Worm (Caenorhabditis elegans) whole organism, early embryonic: ENCODE measurements around the gene rps-12.

ENCODE experiments used
- B0310.2 ChIP-seq: sonication (generic microtip); optimal IDR thresholded peaks from 2 replicates; lab custom pipeline; 2016; ENCODE audit warnings: mild to moderate bottlenecking, missing genetic modification characterization, missing compliant biosample characterization
- F13C5.2 ChIP-seq: sonication (generic microtip); optimal IDR thresholded peaks from 2 replicates; lab custom pipeline; 2017; ENCODE audit warnings: mild to moderate bottlenecking, missing genetic modification characterization, inconsistent platforms, missing compliant biosample characterization
- ceh-13 ChIP-seq: fragments of 200-800 bp; sonication (Bioruptor generic); optimal IDR thresholded peaks from 2 replicates; lab custom pipeline; 2018; ENCODE audit warnings: mild to moderate bottlenecking, missing genetic modification characterization, missing compliant biosample characterization
- sea-1 ChIP-seq: fragments of 200-800 bp; sonication (Bioruptor generic); conservative IDR thresholded peaks from 2 replicates; pipeline ENCODE4 v1.3.6; 2022; ENCODE audit warnings: missing genetic modification characterization, missing compliant biosample characterization
- tbx-11 ChIP-seq: fragments of 200-800 bp; sonication (Bioruptor generic); IDR thresholded peaks from 2 replicates; pipeline ENCODE4 v1.3.6; 2022; ENCODE audit warnings: missing genetic modification characterization, missing compliant biosample characterization
- tra-4 ChIP-seq: sonication (generic microtip); optimal IDR thresholded peaks from 2 replicates; lab custom pipeline; 2017; ENCODE audit warnings: missing genetic modification characterization, missing compliant biosample characterization

DNA sequence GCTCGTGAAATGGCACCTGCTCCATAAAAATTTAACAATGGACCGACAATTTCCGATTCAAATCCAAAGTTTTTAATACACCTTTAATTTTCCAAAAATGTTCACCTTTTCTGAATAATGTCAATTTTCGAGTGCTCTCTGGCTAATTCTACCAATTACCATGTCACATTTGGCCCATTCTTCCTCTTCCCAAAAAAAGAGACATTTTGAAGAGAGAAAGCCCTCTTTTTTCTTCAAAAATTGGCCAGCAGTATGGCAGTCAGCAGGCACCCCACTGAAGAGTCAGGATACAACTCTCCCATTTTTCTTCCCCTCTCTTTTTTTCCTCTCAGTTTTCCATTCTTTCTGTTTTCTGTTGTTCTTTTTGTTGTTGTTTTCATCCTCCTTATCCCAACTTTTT is 44.6 kb upstream of the rps-12 start:
- no peak for TF ChIP-seq tbx-11 (GFP tag; lab: Robert Waterston, UW)
- no peak for TF ChIP-seq B0310.2 (tag; lab: Kevin White, UChicago)
- no peak for TF ChIP-seq sea-1 (GFP tag; lab: Robert Waterston, UW)
- no peak for TF ChIP-seq ceh-13
- TF ChIP-seq tra-4 (tag; lab: Kevin White, UChicago): no peak
- no peak for TF ChIP-seq F13C5.2
